Worm (Caenorhabditis elegans) whole organism, L4/young adult: Measurements from ENCODE around the gene T04G9.6.

ENCODE experiments used
- W03F9.2 ChIP-seq: fragments of 150-350 bp; optimal IDR thresholded peaks from 2 replicates; lab custom pipeline; 2014; ENCODE audit warnings: missing biosample characterization, missing genetic modification characterization
- dao-5 ChIP-seq: sonication (generic microtip); optimal IDR thresholded peaks from 2 replicates; lab custom pipeline; 2016; ENCODE audit warnings: missing genotype, missing genetic modification characterization, moderate library complexity, missing compliant biosample characterization
- him-1 ChIP-seq: sonication (generic microtip); optimal IDR thresholded peaks from 2 replicates; lab custom pipeline; 2016; ENCODE audit warnings: missing genotype, missing genetic modification reagents, missing genetic modification characterization, missing compliant biosample characterization

T04G9.6 gene

ce11 chrX:784853-785252, at the start of gene T04G9.6:
Gene T04G9.6, minus strand, starts transcription at chrX:784953.
- no peak for TF ChIP-seq W03F9.2
- TF ChIP-seq dao-5 (tag; lab: Kevin White, UChicago) = no peak
- no peak for TF ChIP-seq him-1 (tag; lab: Kevin White, UChicago)

- TF ChIP-seq dao-5 (tag; lab: Kevin White, UChicago) (no peak), him-1 (tag; lab: Kevin White, UChicago) (no peak), W03F9.2 (no peak)
These were observed 49.7 kb upstream of the T04G9.6 start, which contains the start of gene F39H12.1 for ce11 chrX:834478-834877. Gene F39H12.1, plus strand, starts transcription at chrX:834778.

ce11 chrX:830185-830584, 45.4 kb upstream of the T04G9.6 start:
- TF ChIP-seq dao-5 (tag; lab: Kevin White, UChicago) (no peak), W03F9.2 (no peak), him-1 (tag; lab: Kevin White, UChicago) (no peak)

ce11 chrX:828603-829002, 43.9 kb upstream of the T04G9.6 start, which contains the start of gene wdr-54:
Gene wdr-54, plus strand, starts transcription at chrX:828903.
- no peak for TF ChIP-seq W03F9.2
- no peak for TF ChIP-seq dao-5 (tag; lab: Kevin White, UChicago)
- TF ChIP-seq him-1 (tag; lab: Kevin White, UChicago) = no peak

- no peak for TF ChIP-seq dao-5 (tag; lab: Kevin White, UChicago)
- peak; percentile 48 for TF ChIP-seq him-1 (tag; lab: Kevin White, UChicago)
These were observed 42.7 kb upstream of the T04G9.6 start for ce11 chrX:827502-827901.

- TF ChIP-seq dao-5 (tag; lab: Kevin White, UChicago) (no peak), W03F9.2 (no peak), him-1 (tag; lab: Kevin White, UChicago) (no peak)
These were observed 41.2 kb upstream of the T04G9.6 start for ce11 chrX:825924-826323.

- TF ChIP-seq him-1 (tag; lab: Kevin White, UChicago) (no peak), dao-5 (tag; lab: Kevin White, UChicago) (no peak), W03F9.2 (no peak)
These were observed 40.6 kb upstream of the T04G9.6 start, which contains the start of gene daf-3 for ce11 chrX:825375-825774. Gene daf-3, minus strand, starts transcription at chrX:825475.

- no peak for TF ChIP-seq dao-5 (tag; lab: Kevin White, UChicago)
These were observed 39.0 kb upstream of the T04G9.6 start for ce11 chrX:823736-824135.

- no peak for TF ChIP-seq W03F9.2
- TF ChIP-seq dao-5 (tag; lab: Kevin White, UChicago) = no peak
- TF ChIP-seq him-1 (tag; lab: Kevin White, UChicago) = no peak
These were observed 33.2 kb upstream of the T04G9.6 start for ce11 chrX:817984-818383.

ce11 chrX:815929-816328, 31.2 kb upstream of the T04G9.6 start, which contains the start of gene ifd-2:
Gene ifd-2, minus strand, starts transcription at chrX:815929.
- TF ChIP-seq dao-5 (tag; lab: Kevin White, UChicago) (no peak), him-1 (tag; lab: Kevin White, UChicago) (no peak), W03F9.2 (no peak)

- TF ChIP-seq W03F9.2 (no peak), dao-5 (tag; lab: Kevin White, UChicago) (no peak), him-1 (tag; lab: Kevin White, UChicago) (no peak)
These were observed 28.3 kb upstream of the T04G9.6 start, which contains the start of gene F25E2.3 for ce11 chrX:813063-813462. Gene F25E2.3, minus strand, starts transcription at chrX:813163.

ce11 chrX:812264-812663, 27.5 kb upstream of the T04G9.6 start:
- TF ChIP-seq dao-5 (tag; lab: Kevin White, UChicago) (no peak), W03F9.2 (no peak), him-1 (tag; lab: Kevin White, UChicago) (no peak)

ce11 chrX:810694-811093, 25.9 kb upstream of the T04G9.6 start, which contains the start of gene F25E2.2:
Gene F25E2.2, minus strand, starts transcription at chrX:810794.
- no peak for TF ChIP-seq W03F9.2

ce11 chrX:806515-806914, 21.8 kb upstream of the T04G9.6 start:
- TF ChIP-seq W03F9.2 (peak; percentile 98), dao-5 (tag; lab: Kevin White, UChicago) (peak; percentile 67), him-1 (tag; lab: Kevin White, UChicago) (peak; percentile 99)

- no peak for TF ChIP-seq him-1 (tag; lab: Kevin White, UChicago)
- TF ChIP-seq dao-5 (tag; lab: Kevin White, UChicago) = no peak
- TF ChIP-seq W03F9.2 = no peak
These were observed 17.7 kb upstream of the T04G9.6 start, which contains the start of gene gtr-1 for ce11 chrX:802478-802877. Gene gtr-1, plus strand, starts transcription at chrX:802778.
